Worm (Caenorhabditis elegans) whole organism, early embryonic: ENCODE data around the gene W07G4.1.

Experiments used
- B0310.2 ChIP-seq: sonication (generic microtip); optimal IDR thresholded peaks from 2 replicates; lab custom pipeline; 2016; ENCODE audit warnings: mild to moderate bottlenecking, missing genetic modification characterization, missing compliant biosample characterization
- F13C5.2 ChIP-seq: sonication (generic microtip); optimal IDR thresholded peaks from 2 replicates; lab custom pipeline; 2017; ENCODE audit warnings: mild to moderate bottlenecking, missing genetic modification characterization, inconsistent platforms, missing compliant biosample characterization
- aly-1 ChIP-seq: sonication (generic microtip); optimal IDR thresholded peaks from 2 replicates; lab custom pipeline; 2016; ENCODE audit warnings: missing genetic modification characterization, missing compliant biosample characterization
- ama-1 ChIP-seq: fragments of 150-350 bp; optimal IDR thresholded peaks from 2 replicates; lab custom pipeline; 2014
- ceh-13 ChIP-seq: fragments of 200-800 bp; sonication (Bioruptor generic); optimal IDR thresholded peaks from 2 replicates; lab custom pipeline; 2018; ENCODE audit warnings: mild to moderate bottlenecking, missing genetic modification characterization, missing compliant biosample characterization
- ceh-36 ChIP-seq: sonication (generic microtip); optimal IDR thresholded peaks from 2 replicates; lab custom pipeline; 2016; ENCODE audit warnings: missing genetic modification characterization, inconsistent platforms, missing compliant biosample characterization
- ets-7 ChIP-seq: sonication (generic microtip); optimal IDR thresholded peaks from 2 replicates; lab custom pipeline; 2016; ENCODE audit warnings: missing genotype, missing genetic modification characterization, missing compliant biosample characterization
- flt-1 ChIP-seq: fragments of 200-800 bp; sonication (Bioruptor generic); IDR thresholded peaks from 2 replicates; pipeline ENCODE4 v1.3.6; 2022; ENCODE audit warnings: missing genetic modification characterization, missing compliant biosample characterization
- hmbx-1 ChIP-seq: sonication (generic microtip); optimal IDR thresholded peaks from 2 replicates; lab custom pipeline; 2016; ENCODE audit warnings: mild to moderate bottlenecking, missing genetic modification characterization, missing compliant biosample characterization
- hmg-4 ChIP-seq: fragments of 200-800 bp; sonication (Bioruptor generic); optimal IDR thresholded peaks from 2 replicates; lab custom pipeline; 2018; ENCODE audit warnings: mild to moderate bottlenecking, missing genetic modification characterization, missing compliant biosample characterization
- hnd-1 ChIP-seq: sonication (generic microtip); optimal IDR thresholded peaks from 2 replicates; lab custom pipeline; 2016; ENCODE audit warnings: missing genetic modification characterization, missing compliant biosample characterization
- pes-1 ChIP-seq: fragments of 200-800 bp; sonication (Bioruptor generic); IDR thresholded peaks from 2 replicates; pipeline ENCODE4 v1.3.6; 2022; ENCODE audit warnings: missing genetic modification reagents, missing genetic modification characterization, missing compliant biosample characterization
- scrt-1 ChIP-seq: fragments of 200-800 bp; sonication (Bioruptor generic); IDR thresholded peaks from 2 replicates; pipeline ENCODE4 v1.3.6; 2022; ENCODE audit warnings: missing genetic modification characterization, missing compliant biosample characterization
- sea-1 ChIP-seq: fragments of 200-800 bp; sonication (Bioruptor generic); conservative IDR thresholded peaks from 2 replicates; pipeline ENCODE4 v1.3.6; 2022; ENCODE audit warnings: missing genetic modification characterization, missing compliant biosample characterization
- tbx-11 ChIP-seq: fragments of 200-800 bp; sonication (Bioruptor generic); IDR thresholded peaks from 2 replicates; pipeline ENCODE4 v1.3.6; 2022; ENCODE audit warnings: missing genetic modification characterization, missing compliant biosample characterization
- tbx-37 ChIP-seq: fragments of 200-800 bp; sonication (Bioruptor generic); conservative IDR thresholded peaks from 2 replicates; pipeline ENCODE4 v1.3.6; 2022; ENCODE audit warnings: missing genetic modification reagents, missing genetic modification characterization, missing compliant biosample characterization
- tra-4 ChIP-seq: sonication (generic microtip); optimal IDR thresholded peaks from 2 replicates; lab custom pipeline; 2017; ENCODE audit warnings: missing genetic modification characterization, missing compliant biosample characterization

W07G4.1 gene

DNA sequence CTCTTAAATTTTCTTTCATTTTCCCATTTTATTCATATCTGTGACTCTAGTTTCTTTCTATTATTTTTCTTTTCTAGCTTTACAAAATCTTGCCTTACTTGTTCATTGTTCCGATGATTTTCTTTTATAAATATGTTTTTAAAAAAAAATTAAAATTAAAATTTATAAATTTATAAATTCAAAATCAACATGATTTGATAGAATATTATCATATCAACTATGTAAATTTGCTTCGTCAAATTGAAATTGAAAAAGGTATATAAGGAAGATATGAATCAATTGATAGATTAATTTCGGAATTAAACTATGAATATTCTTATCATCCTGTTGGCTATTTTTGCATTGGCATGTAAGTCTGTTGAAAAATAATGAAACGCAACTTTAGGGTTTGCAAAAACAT is at the start of gene W07G4.1:
Gene W07G4.1 (plus strand): TSS at position 301 of the 400 bp plus-strand sequence.
- TF ChIP-seq F13C5.2 (tag; lab: Kevin White, UChicago) (no peak), ceh-13 (GFP tag; lab: Kevin White, UChicago) (no peak), B0310.2 (tag; lab: Kevin White, UChicago) (no peak), sea-1 (GFP tag; lab: Robert Waterston, UW) (no peak), tbx-11 (GFP tag; lab: Robert Waterston, UW) (no peak), tra-4 (tag; lab: Kevin White, UChicago) (no peak), flt-1 (GFP tag; lab: Robert Waterston, UW) (no peak), tbx-37 (GFP tag; lab: Robert Waterston, UW) (no peak)

DNA sequence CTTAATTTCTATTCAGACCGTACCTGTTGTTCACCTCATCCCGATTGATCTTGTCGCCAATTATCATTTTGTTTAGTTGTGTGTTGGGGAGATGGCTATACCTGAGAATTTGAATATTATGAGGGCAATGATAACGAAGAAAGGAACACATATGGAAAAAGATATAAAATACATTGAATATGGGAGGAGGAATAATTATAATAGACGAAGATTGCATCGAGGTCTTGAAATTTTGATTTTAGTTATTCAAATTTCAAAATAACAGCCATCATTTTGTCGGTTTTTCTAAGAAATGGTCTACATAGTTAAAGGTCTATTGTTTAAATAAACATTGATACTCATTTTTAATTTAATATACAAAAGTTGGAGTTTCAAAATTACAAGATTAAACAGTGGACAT is 46.3 kb upstream of the W07G4.1 start, which contains the start of gene shw-3:
Gene shw-3 (minus strand): TSS at position 101 of the 400 bp plus-strand sequence.
- TF ChIP-seq tra-4 (tag; lab: Kevin White, UChicago) (no peak), ceh-36 (tag; lab: Kevin White, UChicago) (no peak), F13C5.2 (tag; lab: Kevin White, UChicago) (no peak), scrt-1 (GFP tag; lab: Robert Waterston, UW) (no peak), hmg-4 (GFP tag; lab: Kevin White, UChicago) (no peak), B0310.2 (tag; lab: Kevin White, UChicago) (no peak), flt-1 (GFP tag; lab: Robert Waterston, UW) (no peak), ceh-13 (GFP tag; lab: Kevin White, UChicago) (no peak), ets-7 (tag; lab: Kevin White, UChicago) (no peak), aly-1 (no peak), tbx-37 (GFP tag; lab: Robert Waterston, UW) (no peak), hmbx-1 (tag; lab: Kevin White, UChicago) (no peak), ama-1 (no peak)

DNA sequence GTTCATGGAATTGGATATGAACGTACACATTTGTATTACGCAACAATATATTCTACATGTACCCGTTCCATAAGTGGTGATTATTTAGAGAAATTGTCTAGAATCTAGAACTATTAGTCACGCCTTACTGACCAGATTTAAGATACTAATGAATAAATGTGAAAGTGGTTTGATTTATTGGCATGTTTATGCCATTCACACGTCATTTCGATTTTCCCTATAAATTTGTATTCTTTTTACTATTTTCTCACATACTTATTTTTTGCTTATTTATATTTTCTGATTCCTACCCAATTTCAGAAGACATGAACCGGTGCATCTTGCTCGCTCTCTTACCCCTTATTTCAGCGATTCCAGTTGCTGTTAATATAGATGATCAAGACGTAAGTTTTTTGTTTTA is 45.1 kb upstream of the W07G4.1 start, which contains the start of gene F15B9.8:
Gene F15B9.8 (plus strand): TSS at position 301 of the 400 bp plus-strand sequence.
- TF ChIP-seq scrt-1 (GFP tag; lab: Robert Waterston, UW) (no peak), flt-1 (GFP tag; lab: Robert Waterston, UW) (no peak), tra-4 (tag; lab: Kevin White, UChicago) (no peak), hmbx-1 (tag; lab: Kevin White, UChicago) (no peak), ama-1 (no peak), aly-1 (no peak), pes-1 (no peak), sea-1 (GFP tag; lab: Robert Waterston, UW) (no peak), tbx-11 (GFP tag; lab: Robert Waterston, UW) (no peak), ets-7 (tag; lab: Kevin White, UChicago) (no peak), hnd-1 (tag; lab: Kevin White, UChicago) (no peak)

DNA sequence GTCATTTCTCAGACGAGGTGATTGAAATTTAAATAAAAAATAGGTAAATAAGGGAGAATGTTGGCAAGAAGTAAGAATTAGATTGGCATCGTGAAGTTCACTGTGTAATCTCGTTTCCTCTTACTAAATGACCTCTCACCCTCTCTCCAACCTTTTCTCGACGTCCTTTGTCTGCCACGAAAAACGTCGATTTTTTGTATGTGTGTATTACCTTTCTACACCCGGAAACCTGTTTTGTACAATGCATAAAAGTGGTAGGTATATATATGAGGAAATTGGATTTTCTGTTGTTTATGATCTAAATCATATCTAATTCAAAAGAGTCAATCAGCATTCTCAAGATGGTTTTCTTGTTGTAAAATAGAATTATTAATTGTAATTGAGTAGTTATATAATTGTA is 40.4 kb upstream of the W07G4.1 start, which contains the start of the genes F15B9.11 and dsl-7:
Gene F15B9.11 (minus strand): TSS at position 5 of the 400 bp plus-strand sequence.
Gene dsl-7 (plus strand): TSS at position 260 of the 400 bp plus-strand sequence.
- no peak for TF ChIP-seq ama-1
- no peak for TF ChIP-seq sea-1 (GFP tag; lab: Robert Waterston, UW)
- TF ChIP-seq hmbx-1 (tag; lab: Kevin White, UChicago): no peak
- TF ChIP-seq ets-7 (tag; lab: Kevin White, UChicago): no peak
- TF ChIP-seq scrt-1 (GFP tag; lab: Robert Waterston, UW): no peak
- no peak for TF ChIP-seq hmg-4 (GFP tag; lab: Kevin White, UChicago)
- TF ChIP-seq ceh-36 (tag; lab: Kevin White, UChicago): no peak
- TF ChIP-seq ceh-13 (GFP tag; lab: Kevin White, UChicago): no peak
- TF ChIP-seq B0310.2 (tag; lab: Kevin White, UChicago): no peak
- no peak for TF ChIP-seq tra-4 (tag; lab: Kevin White, UChicago)
- no peak for TF ChIP-seq hnd-1 (tag; lab: Kevin White, UChicago)
- TF ChIP-seq F13C5.2 (tag; lab: Kevin White, UChicago): no peak
- TF ChIP-seq tbx-37 (GFP tag; lab: Robert Waterston, UW): no peak
- TF ChIP-seq aly-1: no peak
- TF ChIP-seq flt-1 (GFP tag; lab: Robert Waterston, UW): no peak

DNA sequence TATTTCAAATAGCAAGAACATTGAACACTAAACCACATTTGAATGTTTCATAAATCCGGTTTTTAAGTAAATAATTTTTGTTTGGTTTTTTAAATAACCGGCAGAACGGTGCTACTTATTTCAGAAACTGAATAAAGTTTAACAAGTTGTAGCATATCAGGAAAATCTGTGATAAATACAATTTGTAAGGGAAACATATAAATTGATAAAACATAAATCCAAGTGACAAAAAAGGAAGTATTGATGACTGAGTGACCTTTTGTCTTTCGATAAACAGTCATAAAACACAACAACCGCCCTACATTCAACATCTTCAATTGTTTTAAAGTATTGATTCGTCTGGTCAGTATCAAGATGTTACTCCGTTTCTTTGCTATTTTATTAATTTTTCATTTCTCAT is 38.1 kb upstream of the W07G4.1 start, which contains the start of gene far-5:
Gene far-5 (plus strand): TSS at position 301 of the 400 bp plus-strand sequence.
- TF ChIP-seq F13C5.2 (tag; lab: Kevin White, UChicago) (no peak), ets-7 (tag; lab: Kevin White, UChicago) (no peak), sea-1 (GFP tag; lab: Robert Waterston, UW) (no peak), tbx-11 (GFP tag; lab: Robert Waterston, UW) (no peak), ama-1 (no peak), hnd-1 (tag; lab: Kevin White, UChicago) (no peak), flt-1 (GFP tag; lab: Robert Waterston, UW) (no peak), ceh-36 (tag; lab: Kevin White, UChicago) (no peak), B0310.2 (tag; lab: Kevin White, UChicago) (no peak)

DNA sequence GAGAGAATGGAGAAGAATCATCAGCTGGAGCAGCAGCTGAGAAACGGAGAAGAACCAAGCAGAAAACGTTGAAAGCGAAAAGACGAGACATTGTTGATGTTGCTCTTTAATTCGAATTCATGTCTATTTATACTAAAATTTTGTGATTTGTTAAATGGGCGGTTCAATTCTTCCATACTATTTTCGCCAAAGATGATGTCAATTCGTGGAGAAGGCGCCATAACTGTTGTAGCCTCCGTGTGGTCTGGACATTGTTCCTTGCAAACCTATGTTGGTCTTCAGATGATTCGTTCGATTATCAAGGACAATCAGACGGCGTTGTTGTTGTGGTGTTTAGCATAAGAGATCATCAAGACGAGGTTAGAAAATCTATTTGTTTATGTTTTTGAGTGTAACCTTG is 35.9 kb upstream of the W07G4.1 start, which contains the start of gene far-3:
Gene far-3 (minus strand): TSS at position 101 of the 400 bp plus-strand sequence.
- TF ChIP-seq sea-1 (GFP tag; lab: Robert Waterston, UW) (no peak), ceh-13 (GFP tag; lab: Kevin White, UChicago) (no peak), ceh-36 (tag; lab: Kevin White, UChicago) (no peak), flt-1 (GFP tag; lab: Robert Waterston, UW) (no peak), pes-1 (no peak), hmbx-1 (tag; lab: Kevin White, UChicago) (no peak), scrt-1 (GFP tag; lab: Robert Waterston, UW) (no peak), F13C5.2 (tag; lab: Kevin White, UChicago) (no peak), tra-4 (tag; lab: Kevin White, UChicago) (no peak)

DNA sequence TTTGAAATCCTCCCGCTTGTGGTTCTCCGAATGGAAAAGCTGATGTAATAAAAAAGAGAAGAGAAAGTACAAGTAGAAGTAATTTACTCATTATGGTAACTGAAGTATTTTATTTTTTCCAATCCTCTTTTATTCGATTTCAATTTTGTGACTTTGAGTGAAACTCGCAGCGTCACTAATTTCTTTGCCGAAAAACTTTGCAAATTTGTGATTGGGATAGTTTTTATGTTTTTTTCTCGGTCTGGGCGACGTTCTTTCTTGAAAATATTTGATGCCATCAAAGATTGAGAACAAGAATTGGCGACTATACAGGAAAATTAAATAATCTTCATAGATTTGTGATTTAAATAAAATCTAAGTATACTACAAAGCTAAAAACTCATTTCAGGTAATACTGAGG is 33.8 kb upstream of the W07G4.1 start, which contains the start of gene far-4:
Gene far-4 (minus strand): TSS at position 101 of the 400 bp plus-strand sequence.
- TF ChIP-seq B0310.2 (tag; lab: Kevin White, UChicago) (no peak), scrt-1 (GFP tag; lab: Robert Waterston, UW) (no peak), hmbx-1 (tag; lab: Kevin White, UChicago) (no peak), ceh-36 (tag; lab: Kevin White, UChicago) (no peak), tbx-11 (GFP tag; lab: Robert Waterston, UW) (no peak), flt-1 (GFP tag; lab: Robert Waterston, UW) (no peak), aly-1 (no peak), ceh-13 (GFP tag; lab: Kevin White, UChicago) (no peak), tbx-37 (GFP tag; lab: Robert Waterston, UW) (no peak), ets-7 (tag; lab: Kevin White, UChicago) (no peak), pes-1 (no peak), F13C5.2 (tag; lab: Kevin White, UChicago) (no peak), ama-1 (no peak), hnd-1 (tag; lab: Kevin White, UChicago) (no peak), tra-4 (tag; lab: Kevin White, UChicago) (no peak)
